Fruit fly (Drosophila melanogaster) whole organism, embryonic: ENCODE data around the gene Acat2.

Source experiments
- ATbp ChIP-seq: fragments of 200-800 bp; sonication (Bioruptor generic); optimal IDR thresholded peaks from 2 replicates; lab custom pipeline; 2017; ENCODE audit warnings: missing biosample characterization, mild to moderate bottlenecking, missing genetic modification characterization, missing genetic modification reagents
- Aef1 ChIP-seq: fragments of 200-800 bp; sonication (Bioruptor generic); IDR thresholded peaks from 3 replicates; pipeline ENCODE4 v1.3.6; 2022; ENCODE audit warnings: missing biosample characterization, missing genetic modification characterization
- C15 ChIP-seq: fragments of 200-800 bp; sonication (Bioruptor generic); IDR thresholded peaks from 3 replicates; pipeline ENCODE4 v1.3.6; 2022; ENCODE audit warnings: missing biosample characterization, missing genetic modification characterization
- CG10565 ChIP-seq: fragments of 200-800 bp; sonication (Bioruptor generic); optimal IDR thresholded peaks from 3 replicates; lab custom pipeline; 2016; ENCODE audit warnings: missing biosample characterization, mild to moderate bottlenecking, missing genetic modification characterization
- CG13894 ChIP-seq: fragments of 200-800 bp; sonication (Bioruptor generic); optimal IDR thresholded peaks from 3 replicates; lab custom pipeline; 2018; ENCODE audit warnings: missing biosample characterization, mild to moderate bottlenecking, missing genetic modification characterization, moderate library complexity
- CG15073 ChIP-seq: fragments of 200-800 bp; sonication (Bioruptor generic); optimal IDR thresholded peaks from 2 replicates; lab custom pipeline; 2016; ENCODE audit warnings: missing biosample characterization, missing genetic modification characterization
- CG15514 ChIP-seq: fragments of 200-800 bp; sonication (Bioruptor generic); optimal IDR thresholded peaks from 3 replicates; lab custom pipeline; 2017; ENCODE audit warnings: missing biosample characterization, missing genetic modification characterization, mild to moderate bottlenecking, moderate library complexity, missing genetic modification reagents
- CG18476 ChIP-seq: fragments of 200-800 bp; sonication (Bioruptor generic); optimal IDR thresholded peaks from 2 replicates; lab custom pipeline; 2016; ENCODE audit warnings: missing biosample characterization, mild to moderate bottlenecking, missing genetic modification characterization
- CG31365 ChIP-seq: fragments of 200-800 bp; sonication (Bioruptor generic); optimal IDR thresholded peaks from 2 replicates; lab custom pipeline; 2018; ENCODE audit warnings: missing biosample characterization, mild to moderate bottlenecking, missing genetic modification characterization
- CG3726 ChIP-seq: fragments of 200-800 bp; sonication (Bioruptor generic); IDR thresholded peaks from 3 replicates; pipeline ENCODE4, ENCODE4 v1.3.6; 2022; ENCODE audit warnings: missing biosample characterization, missing genetic modification characterization
- CG6254 ChIP-seq: fragments of 200-800 bp; sonication (Bioruptor generic); optimal IDR thresholded peaks from 3 replicates; lab custom pipeline; 2017; ENCODE audit warnings: mild to moderate bottlenecking, missing biosample characterization, missing genetic modification reagents, missing genetic modification characterization
- CTCF ChIP-seq: fragments of 200-800 bp; sonication (Bioruptor generic); optimal IDR thresholded peaks from 2 replicates; lab custom pipeline; 2017; ENCODE audit warnings: missing biosample characterization, mild to moderate bottlenecking, missing genetic modification characterization, moderate library complexity
- Dfd ChIP-seq, 2 experiments: fragments of >200 bp; optimal IDR thresholded peaks; 2 replicates each; lab custom pipeline; 2017; ENCODE audit warnings: missing biosample characterization in 2 of 2, missing genetic modification characterization in 2 of 2
- GATAe ChIP-seq: fragments of 200-800 bp; sonication (Bioruptor generic); conservative IDR thresholded peaks from 2 replicates; pipeline ENCODE4 v1.3.6; 2022; ENCODE audit warnings: missing biosample characterization, missing genetic modification characterization
- HLH4C ChIP-seq: fragments of 200-800 bp; sonication (Bioruptor generic); IDR thresholded peaks from 3 replicates; pipeline ENCODE4 v1.3.6; 2022; ENCODE audit warnings: missing biosample characterization, missing genetic modification characterization; ENCODE audit not compliant: partially characterized antibody
- Hand ChIP-seq: fragments of 200-800 bp; sonication (Bioruptor generic); optimal IDR thresholded peaks from 2 replicates; lab custom pipeline; 2017; ENCODE audit warnings: mild to moderate bottlenecking, missing biosample characterization, missing genetic modification reagents, missing genetic modification characterization
- Hsf ChIP-seq: fragments of 200-800 bp; sonication (Bioruptor generic); optimal IDR thresholded peaks from 3 replicates; lab custom pipeline; 2016; ENCODE audit warnings: missing biosample characterization, missing genetic modification characterization
- Pdp1 ChIP-seq, 2 experiments: fragments of 200-800 bp; sonication (Bioruptor generic); optimal IDR thresholded peaks; 3 replicates each; lab custom pipeline; 2016; ENCODE audit warnings: missing biosample characterization in 2 of 2, missing genetic modification characterization in 2 of 2, mild to moderate bottlenecking in 1 of 2, moderate library complexity in 1 of 2
- Side ChIP-seq: fragments of 200-800 bp; sonication (Bioruptor generic); optimal IDR thresholded peaks from 2 replicates; lab custom pipeline; 2016; ENCODE audit warnings: missing biosample characterization, missing genetic modification characterization
- Stat92E ChIP-seq, 3 experiments: fragments of >200 bp in 2 of 3; fragments of 200-800 bp in 1 of 3; sonication (Bioruptor generic) in 1 of 3; optimal IDR thresholded peaks; 2 replicates each; lab custom pipeline; 2017 to 2019; ENCODE audit warnings: missing biosample characterization in 3 of 3, missing genetic modification characterization in 3 of 3, mild to moderate bottlenecking in 1 of 3, moderate library complexity in 1 of 3
- Trl ChIP-seq, 3 experiments: fragments of >200 bp in 2 of 3; fragments of 200-800 bp in 1 of 3; sonication (Bioruptor generic) in 1 of 3; optimal IDR thresholded peaks; 2 replicates in 1 of 3; 3 replicates in 2 of 3; lab custom pipeline; 2016 to 2017; ENCODE audit warnings: missing biosample characterization in 1 of 3, missing genetic modification characterization in 1 of 3
- ase ChIP-seq: fragments of 200-800 bp; sonication (Bioruptor generic); IDR thresholded peaks from 3 replicates; pipeline ENCODE4 v1.3.6; 2022; ENCODE audit warnings: missing biosample characterization, missing genetic modification characterization
- bowl ChIP-seq: fragments of 200-800 bp; sonication (Bioruptor generic); IDR thresholded peaks from 2 replicates; pipeline ENCODE4 v1.3.6; 2022; ENCODE audit warnings: missing biosample characterization, missing genetic modification characterization
- br ChIP-seq: fragments of >200 bp; optimal IDR thresholded peaks from 2 replicates; lab custom pipeline; 2017
- chm ChIP-seq: fragments of 200-800 bp; sonication (Bioruptor generic); IDR thresholded peaks from 2 replicates; pipeline ENCODE4 v1.3.6; 2022; ENCODE audit warnings: missing biosample characterization, missing genetic modification characterization
- ci ChIP-seq: fragments of 200-800 bp; sonication (Bioruptor generic); IDR thresholded peaks from 3 replicates; pipeline ENCODE4 v1.3.6; 2022; ENCODE audit warnings: missing biosample characterization, missing genetic modification characterization
- corto ChIP-seq: fragments of 200-800 bp; sonication (Bioruptor generic); optimal IDR thresholded peaks from 2 replicates; lab custom pipeline; 2016; ENCODE audit warnings: missing biosample characterization, mild to moderate bottlenecking, missing genetic modification characterization, moderate library complexity
- dm ChIP-seq: fragments of 200-800 bp; sonication (Bioruptor generic); optimal IDR thresholded peaks from 3 replicates; lab custom pipeline; 2016; ENCODE audit warnings: missing biosample characterization, missing genetic modification characterization
- dpn ChIP-seq, 2 experiments: fragments of 200-800 bp; sonication (Bioruptor generic); optimal IDR thresholded peaks; 3 replicates each; lab custom pipeline; 2016; ENCODE audit warnings: missing biosample characterization in 2 of 2, missing genetic modification characterization in 2 of 2
- dysf ChIP-seq: fragments of 200-800 bp; sonication (Bioruptor generic); IDR thresholded peaks from 3 replicates; pipeline ENCODE4 v1.3.6; 2022; ENCODE audit warnings: missing biosample characterization, missing genetic modification characterization
- eve ChIP-seq, 2 experiments: fragments of >200 bp; optimal IDR thresholded peaks; 2 replicates each; lab custom pipeline; 2017; ENCODE audit warnings: missing biosample characterization in 2 of 2, missing genetic modification characterization in 2 of 2
- eyg ChIP-seq: fragments of 200-800 bp; sonication (Bioruptor generic); optimal IDR thresholded peaks from 3 replicates; lab custom pipeline; 2016; ENCODE audit warnings: missing biosample characterization, missing genetic modification characterization
- ftz-f1 ChIP-seq: fragments of 200-800 bp; sonication (Bioruptor generic); optimal IDR thresholded peaks from 2 replicates; lab custom pipeline; 2016; ENCODE audit warnings: missing biosample characterization, missing genetic modification characterization
- gfzf ChIP-seq: fragments of 200-800 bp; sonication (Bioruptor generic); optimal IDR thresholded peaks from 2 replicates; lab custom pipeline; 2016; ENCODE audit warnings: missing biosample characterization, mild to moderate bottlenecking, missing genetic modification characterization, moderate library complexity
- gro ChIP-seq: fragments of 200-800 bp; sonication (Bioruptor generic); optimal IDR thresholded peaks from 2 replicates; lab custom pipeline; 2016; ENCODE audit warnings: missing biosample characterization, missing genetic modification characterization
- ind ChIP-seq: fragments of 200-800 bp; sonication (Bioruptor generic); optimal IDR thresholded peaks from 3 replicates; lab custom pipeline; 2016; ENCODE audit warnings: missing biosample characterization, missing genetic modification characterization
- lov ChIP-seq, 2 experiments: fragments of 200-800 bp in 1 of 2; fragments of >200 bp in 1 of 2; sonication (Bioruptor generic) in 1 of 2; IDR thresholded peaks in 1 of 2; optimal IDR thresholded peaks in 1 of 2; 2 replicates in 1 of 2; 3 replicates in 1 of 2; pipeline versions ENCODE4 v1.3.6 to Lab custom; 2017 to 2022; ENCODE audit warnings: missing biosample characterization in 1 of 2, missing genetic modification characterization in 1 of 2
- nom ChIP-seq: fragments of 200-800 bp; sonication (Bioruptor generic); optimal IDR thresholded peaks from 2 replicates; lab custom pipeline; 2017; ENCODE audit warnings: missing biosample characterization, missing genetic modification characterization, mild to moderate bottlenecking, moderate library complexity, missing genetic modification reagents
- onecut ChIP-seq: fragments of 200-800 bp; sonication (Bioruptor generic); IDR thresholded peaks from 2 replicates; pipeline ENCODE4 v1.3.6; 2022; ENCODE audit warnings: missing biosample characterization, missing genetic modification characterization
- pnt ChIP-seq: fragments of 200-800 bp; sonication (Bioruptor generic); optimal IDR thresholded peaks from 3 replicates; lab custom pipeline; 2016; ENCODE audit warnings: missing biosample characterization, missing genetic modification characterization
- psq ChIP-seq: fragments of 200-800 bp; sonication (Bioruptor generic); optimal IDR thresholded peaks from 2 replicates; lab custom pipeline; 2017; ENCODE audit warnings: missing biosample characterization, missing genetic modification characterization
- rib ChIP-seq: fragments of 200-800 bp; sonication (Bioruptor generic); IDR thresholded peaks from 2 replicates; pipeline ENCODE4 v1.3.6; 2022; ENCODE audit warnings: missing biosample characterization, missing genetic modification characterization
- salm ChIP-seq: fragments of 200-800 bp; sonication (Bioruptor generic); optimal IDR thresholded peaks from 2 replicates; lab custom pipeline; 2018; ENCODE audit warnings: missing biosample characterization, mild to moderate bottlenecking, missing genetic modification characterization
- schlank ChIP-seq: fragments of 200-800 bp; sonication (Bioruptor generic); optimal IDR thresholded peaks from 2 replicates; lab custom pipeline; 2018; ENCODE audit warnings: missing biosample characterization, mild to moderate bottlenecking, missing genetic modification characterization
- sens ChIP-seq: fragments of 200-800 bp; sonication (Bioruptor generic); peaks from one replicate; lab custom pipeline; 2016; ENCODE audit warnings: missing biosample characterization, missing genetic modification characterization
- ssp ChIP-seq: fragments of 200-800 bp; sonication (Bioruptor generic); IDR thresholded peaks from 2 replicates; pipeline ENCODE4 v1.3.6; 2022; ENCODE audit warnings: missing biosample characterization, missing genetic modification characterization
- tio ChIP-seq: fragments of 200-800 bp; sonication (Bioruptor generic); optimal IDR thresholded peaks from 2 replicates; lab custom pipeline; 2017; ENCODE audit warnings: missing biosample characterization, missing genetic modification characterization, inconsistent platforms
- usp ChIP-seq: fragments of >200 bp; optimal IDR thresholded peaks from 2 replicates; lab custom pipeline; 2017; ENCODE audit warnings: missing biosample characterization, missing genetic modification characterization
- wdn ChIP-seq: fragments of 200-800 bp; sonication (Bioruptor generic); IDR thresholded peaks from 2 replicates; pipeline ENCODE4 v1.3.6; 2022; ENCODE audit warnings: missing biosample characterization, missing genetic modification characterization
- zen2 ChIP-seq: fragments of 200-800 bp; sonication (Bioruptor generic); IDR thresholded peaks from 3 replicates; pipeline ENCODE4 v1.3.6; 2022; ENCODE audit warnings: missing biosample characterization, missing genetic modification characterization; ENCODE audit not compliant: partially characterized antibody
- zfh1 ChIP-seq: fragments of 200-800 bp; sonication (Bioruptor generic); IDR thresholded peaks from 3 replicates; pipeline ENCODE4 v1.3.6; 2022; ENCODE audit warnings: missing biosample characterization, missing genetic modification characterization

Acat2 gene

DNA sequence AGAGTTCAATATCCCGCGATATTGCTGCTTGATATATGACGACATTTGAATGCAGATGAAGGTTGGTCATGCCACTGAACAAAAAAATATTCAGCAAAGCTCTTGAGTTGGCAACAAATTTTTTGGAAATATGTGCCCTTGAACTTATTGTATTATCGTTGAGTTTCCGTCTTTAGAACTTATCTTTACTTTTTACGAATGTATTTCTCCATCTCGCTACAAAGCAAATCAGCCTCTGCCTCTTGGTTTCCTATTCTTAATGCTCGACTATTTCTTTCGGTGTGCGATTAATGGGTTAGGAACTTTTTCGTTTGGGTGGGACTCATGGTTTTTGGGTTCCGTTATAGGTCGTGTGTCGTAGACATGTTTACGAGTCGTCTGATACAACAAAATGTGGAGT, 20.4 kb downstream of the Acat2 start (continued):
- TF ChIP-seq ind (GFP tag; lab: Kevin White, UChicago) (peak; percentile 58), salm (tag; lab: Kevin White, UChicago) (peak; percentile 19), dpn (GFP tag; optimal IDR thresholded peaks at IDR 0.05; lab: Kevin White, UChicago) (peak; percentile 60 to 75), gfzf (GFP tag; lab: Kevin White, UChicago) (no peak), Aef1 (GFP tag; lab: Robert Waterston, UW) (no peak; the same call in 2 of the 3 replicates), corto (GFP tag; lab: Kevin White, UChicago) (no peak), C15 (GFP tag; lab: Robert Waterston, UW) (no peak), ftz-f1 (GFP tag; lab: Kevin White, UChicago) (no peak), CG18476 (GFP tag; lab: Kevin White, UChicago) (no peak), HLH4C (no peak), rib (GFP tag; lab: Robert Waterston, UW) (no peak), zfh1 (GFP tag; lab: Robert Waterston, UW) (peak; percentile 59; the same call in 1 of the 3 replicates), dysf (GFP tag; lab: Robert Waterston, UW) (peak; percentile 51; the same call in 2 of the 3 replicates), eve (GFP tag; optimal IDR thresholded peaks at IDR 0.05; lab: Kevin White, UChicago) (no peak), CG10565 (no peak), ase (GFP tag; lab: Robert Waterston, UW) (0 out of 3 replicates have a peak, but pooled peaks have one; percentile 13), Stat92E (GFP tag; optimal IDR thresholded peaks at IDR 0.05; lab: Kevin White, UChicago) (peak in 1 of 3 experiments; percentile 69), dm (GFP tag; lab: Kevin White, UChicago) (peak; percentile 41), lov (optimal IDR thresholded peaks at IDR 0.05; lab: Kevin White, UChicago) (no peak), lov (GFP tag; IDR thresholded peaks at IDR 0.05; lab: Robert Waterston, UW) (peak; percentile 44; the same call in 1 of the 3 replicates), pnt (GFP tag; lab: Kevin White, UChicago) (peak; percentile 64), ci (GFP tag; lab: Robert Waterston, UW) (peak; percentile 70), CG13894 (tag; lab: Kevin White, UChicago) (no peak), br (no peak), schlank (tag; lab: Kevin White, UChicago) (no peak), CG15073 (no peak), nom (GFP tag; lab: Kevin White, UChicago) (no peak), CG31365 (tag; lab: Kevin White, UChicago) (peak; percentile 1), Hand (GFP tag; lab: Kevin White, UChicago) (peak; percentile 21), sens (GFP tag; lab: Kevin White, UChicago) (peak; percentile 96), Trl (optimal IDR thresholded peaks at IDR 0.05; lab: Kevin White, UChicago) (no peak), Trl (GFP tag; optimal IDR thresholded peaks at IDR 0.05; lab: Kevin White, UChicago) (peak; percentile 57), GATAe (GFP tag; lab: Robert Waterston, UW) (0 out of 2 replicates have a peak, but pooled peaks have one; percentile 15), onecut (peak; percentile 62), Side (GFP tag; lab: Kevin White, UChicago) (peak; percentile 66), CG3726 (GFP tag; lab: Robert Waterston, UW) (no peak), CG6254 (GFP tag; lab: Kevin White, UChicago) (peak; percentile 69), gro (no peak), CTCF (GFP tag; lab: Kevin White, UChicago) (no peak), Pdp1 (GFP tag; optimal IDR thresholded peaks at IDR 0.05; lab: Kevin White, UChicago) (peak; percentile 49 to 66), CG15514 (GFP tag; lab: Kevin White, UChicago) (no peak), usp (no peak), tio (GFP tag; lab: Kevin White, UChicago) (no peak), Hsf (GFP tag; lab: Kevin White, UChicago) (peak; percentile 77), zen2 (GFP tag; lab: Robert Waterston, UW) (no peak), Dfd (GFP tag; optimal IDR thresholded peaks at IDR 0.05; lab: Kevin White, UChicago) (no peak), eyg (GFP tag; lab: Kevin White, UChicago) (peak; percentile 25), bowl (GFP tag; lab: Robert Waterston, UW) (no peak), psq (GFP tag; lab: Kevin White, UChicago) (no peak), wdn (no peak), ssp (peak; percentile 59), chm (GFP tag; lab: Robert Waterston, UW) (peak; percentile 54; the same call in 1 of the 2 replicates), ATbp (GFP tag; lab: Kevin White, UChicago) (peak; percentile 49)
